Worm (Caenorhabditis elegans) whole organism, L2 larva: ENCODE results near the gene spp-6.

Experiments used
- ZK546.5 ChIP-seq: sonication (generic microtip); optimal IDR thresholded peaks from 2 replicates; lab custom pipeline; 2017; ENCODE audit warnings: missing biosample characterization, missing genetic modification characterization
- aly-2 ChIP-seq: fragments of 150-350 bp; optimal IDR thresholded peaks from 2 replicates; lab custom pipeline; 2014; ENCODE audit warnings: missing biosample characterization, missing genetic modification characterization
- ama-1 ChIP-seq: fragments of 150-350 bp; optimal IDR thresholded peaks from 2 replicates; lab custom pipeline; 2018; ENCODE audit warnings: inconsistent platforms
- ceh-82 ChIP-seq: fragments of 150-350 bp; optimal IDR thresholded peaks from 2 replicates; lab custom pipeline; 2014; ENCODE audit warnings: missing biosample characterization, missing genetic modification characterization
- nhr-11 ChIP-seq: fragments of 150-350 bp; optimal IDR thresholded peaks from 2 replicates; lab custom pipeline; 2014; ENCODE audit warnings: missing biosample characterization, missing genetic modification characterization
- nhr-12 ChIP-seq: fragments of 150-350 bp; optimal IDR thresholded peaks from 2 replicates; lab custom pipeline; 2014; ENCODE audit warnings: missing biosample characterization, missing genetic modification characterization
- skn-1 ChIP-seq: sonication (generic microtip); optimal IDR thresholded peaks from 2 replicates; lab custom pipeline; 2017; ENCODE audit warnings: missing biosample characterization, missing genetic modification characterization

DNA sequence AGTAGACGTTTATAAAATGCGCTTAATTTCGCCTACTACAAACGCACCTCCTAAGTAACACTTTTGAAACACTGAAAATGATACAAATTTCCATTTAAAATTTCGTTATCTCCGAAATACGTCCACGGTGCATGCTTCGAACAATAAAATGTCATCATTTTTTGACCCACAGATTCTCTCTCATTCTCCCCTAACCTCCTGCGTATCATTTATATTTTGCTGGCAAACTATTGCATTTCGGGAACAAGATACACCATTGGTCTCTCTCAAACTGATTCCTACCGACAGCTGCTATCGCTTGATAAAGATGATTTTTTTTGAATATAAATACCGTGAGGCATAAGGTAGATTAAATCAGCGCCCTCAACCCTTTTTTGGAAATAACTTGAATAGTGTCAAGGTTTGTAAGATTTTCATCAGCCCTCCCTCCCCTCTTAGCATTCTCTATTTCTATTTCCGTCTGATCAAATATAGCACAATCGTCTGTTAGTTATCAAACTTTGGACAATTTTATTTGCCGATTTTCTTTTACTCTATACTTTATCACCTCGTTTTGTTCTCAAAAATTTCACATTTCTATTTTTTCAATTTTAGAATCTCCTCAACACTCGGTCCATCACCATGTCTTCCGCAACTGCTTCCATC lies 23.9 kb downstream of the spp-6 start, which contains the start of gene C07D8.6:
- TF ChIP-seq ZK546.5 (tag; lab: Kevin White, UChicago) (no peak), aly-2 (tag; lab: Kevin White, UChicago) (no peak), nhr-11 (tag; lab: Kevin White, UChicago) (no peak), skn-1 (tag; lab: Kevin White, UChicago) (peak; percentile 88), ama-1 (lab: Kevin White, UChicago) (no peak), nhr-12 (tag; lab: Kevin White, UChicago) (no peak), ceh-82 (tag; lab: Kevin White, UChicago) (no peak)
